Fruit fly (Drosophila melanogaster) whole organism, embryonic: Measurements from ENCODE around the gene CG14803.

Source experiments
- Atf-2 ChIP-seq: fragments of 200-800 bp; sonication (Bioruptor generic); optimal IDR thresholded peaks from 2 replicates; lab custom pipeline; 2016; ENCODE audit warnings: missing biosample characterization, missing genetic modification characterization
- CG1024 ChIP-seq: fragments of 200-800 bp; sonication (Bioruptor generic); IDR thresholded peaks from 2 replicates; pipeline ENCODE4 v1.3.6; 2022; ENCODE audit warnings: missing biosample characterization, missing genetic modification characterization
- CG10543 ChIP-seq: fragments of 200-800 bp; sonication (Bioruptor generic); optimal IDR thresholded peaks from 3 replicates; lab custom pipeline; 2017; ENCODE audit warnings: missing biosample characterization, mild to moderate bottlenecking, missing genetic modification characterization, moderate library complexity
- CG11247 ChIP-seq: fragments of 200-800 bp; sonication (Bioruptor generic); IDR thresholded peaks from 2 replicates; pipeline ENCODE4 v1.3.6; 2022; ENCODE audit warnings: missing biosample characterization, missing genetic modification characterization
- CG11398 ChIP-seq: fragments of 200-800 bp; sonication (Bioruptor generic); optimal IDR thresholded peaks from 2 replicates; lab custom pipeline; 2016; ENCODE audit warnings: missing biosample characterization, missing genetic modification characterization
- CG12104 ChIP-seq: fragments of 200-800 bp; sonication (Bioruptor generic); optimal IDR thresholded peaks from 3 replicates; lab custom pipeline; 2016; ENCODE audit warnings: missing biosample characterization, missing genetic modification characterization
- CG12299 ChIP-seq: fragments of 200-800 bp; sonication (Bioruptor generic); optimal IDR thresholded peaks from 2 replicates; lab custom pipeline; 2018; ENCODE audit warnings: missing biosample characterization, mild to moderate bottlenecking, missing genetic modification characterization
- CG15073 ChIP-seq: fragments of 200-800 bp; sonication (Bioruptor generic); optimal IDR thresholded peaks from 2 replicates; lab custom pipeline; 2016; ENCODE audit warnings: missing biosample characterization, missing genetic modification characterization
- CG15696 ChIP-seq: fragments of 200-800 bp; sonication (Bioruptor generic); optimal IDR thresholded peaks from 2 replicates; lab custom pipeline; 2019; ENCODE audit warnings: missing biosample characterization, mild to moderate bottlenecking, missing genetic modification characterization, moderate library complexity
- CG1602 ChIP-seq: fragments of 200-800 bp; sonication (Bioruptor generic); optimal IDR thresholded peaks from 3 replicates; lab custom pipeline; 2016; ENCODE audit warnings: missing biosample characterization, missing genetic modification characterization
- CG1647 ChIP-seq: fragments of 200-800 bp; sonication (Bioruptor generic); optimal IDR thresholded peaks from 3 replicates; lab custom pipeline; 2016; ENCODE audit warnings: missing biosample characterization, missing genetic modification characterization
- CG18599 ChIP-seq: fragments of 200-800 bp; sonication (Bioruptor generic); optimal IDR thresholded peaks from 3 replicates; lab custom pipeline; 2017; ENCODE audit warnings: missing biosample characterization, missing genetic modification characterization, mild to moderate bottlenecking, moderate library complexity, missing genetic modification reagents
- CG2116 ChIP-seq: fragments of 200-800 bp; sonication (Bioruptor generic); optimal IDR thresholded peaks from 3 replicates; lab custom pipeline; 2018; ENCODE audit warnings: missing biosample characterization, mild to moderate bottlenecking, missing genetic modification characterization
- CG30403 ChIP-seq: fragments of 200-800 bp; sonication (Bioruptor generic); optimal IDR thresholded peaks from 3 replicates; lab custom pipeline; 2016; ENCODE audit warnings: missing biosample characterization, missing genetic modification characterization
- CG34376 ChIP-seq: fragments of 200-800 bp; sonication (Bioruptor generic); optimal IDR thresholded peaks from 2 replicates; lab custom pipeline; 2018; ENCODE audit warnings: missing biosample characterization, mild to moderate bottlenecking, missing genetic modification characterization
- CG6689 ChIP-seq: fragments of 200-800 bp; sonication (Bioruptor generic); IDR thresholded peaks from 2 replicates; pipeline ENCODE4 v1.3.6; 2022; ENCODE audit warnings: missing biosample characterization, missing genetic modification characterization
- CG8281 ChIP-seq: fragments of 200-800 bp; sonication (Bioruptor generic); optimal IDR thresholded peaks from 2 replicates; lab custom pipeline; 2018; ENCODE audit warnings: missing biosample characterization, mild to moderate bottlenecking, missing genetic modification characterization, moderate library complexity
- CG9817 ChIP-seq: fragments of 200-800 bp; sonication (Bioruptor generic); optimal IDR thresholded peaks from 2 replicates; lab custom pipeline; 2018; ENCODE audit warnings: missing biosample characterization, mild to moderate bottlenecking, missing genetic modification characterization, moderate library complexity
- CoRest ChIP-seq: fragments of 200-800 bp; sonication (Bioruptor generic); optimal IDR thresholded peaks from 3 replicates; lab custom pipeline; 2018; ENCODE audit warnings: missing biosample characterization, mild to moderate bottlenecking, missing genetic modification characterization, moderate library complexity
- D19A ChIP-seq: fragments of 200-800 bp; optimal IDR thresholded peaks from 3 replicates; lab custom pipeline; 2019; ENCODE audit warnings: missing biosample characterization, mild to moderate bottlenecking, missing genetic modification characterization, moderate library complexity
- D19B ChIP-seq: fragments of 200-800 bp; sonication (Bioruptor generic); optimal IDR thresholded peaks from 2 replicates; lab custom pipeline; 2017; ENCODE audit warnings: missing biosample characterization, mild to moderate bottlenecking, missing genetic modification characterization
- Dek ChIP-seq: fragments of 200-800 bp; sonication (Bioruptor generic); optimal IDR thresholded peaks from 3 replicates; lab custom pipeline; 2019; ENCODE audit warnings: missing biosample characterization, mild to moderate bottlenecking, missing genetic modification characterization, moderate library complexity
- Dref ChIP-seq: fragments of 200-800 bp; sonication (Bioruptor generic); IDR thresholded peaks from 2 replicates; pipeline ENCODE4 v1.3.6; 2022; ENCODE audit warnings: missing biosample characterization, missing genetic modification characterization
- E2f1 ChIP-seq: fragments of 200-800 bp; sonication (Bioruptor generic); IDR thresholded peaks from 2 replicates; pipeline ENCODE4 v1.3.6; 2022; ENCODE audit warnings: missing biosample characterization, missing genetic modification characterization
- Gug ChIP-seq: fragments of 200-800 bp; sonication (Bioruptor generic); IDR thresholded peaks from 4 replicates; pipeline ENCODE4 v1.3.6; 2022; ENCODE audit warnings: missing biosample characterization, missing genetic modification characterization
- HHEX ChIP-seq: fragments of 200-800 bp; sonication (Bioruptor generic); optimal IDR thresholded peaks from 3 replicates; lab custom pipeline; 2017; ENCODE audit warnings: missing biosample characterization, mild to moderate bottlenecking, missing genetic modification characterization, missing genetic modification reagents
- Lpt ChIP-seq: fragments of >200 bp; optimal IDR thresholded peaks from 2 replicates; lab custom pipeline; 2018; ENCODE audit warnings: missing biosample characterization, missing genetic modification characterization
- MBD-R2 ChIP-seq: fragments of 200-800 bp; sonication (Bioruptor generic); IDR thresholded peaks from 2 replicates; pipeline ENCODE4 v1.3.6; 2022; ENCODE audit warnings: missing biosample characterization, missing genetic modification characterization
- NFAT ChIP-seq: fragments of 200-800 bp; sonication (Bioruptor generic); IDR thresholded peaks from 2 replicates; pipeline ENCODE4 v1.3.6; 2022; ENCODE audit warnings: missing biosample characterization, missing genetic modification characterization
- Pdp1 ChIP-seq, 2 experiments: fragments of 200-800 bp; sonication (Bioruptor generic); optimal IDR thresholded peaks; 3 replicates each; lab custom pipeline; 2016; ENCODE audit warnings: missing biosample characterization in 2 of 2, missing genetic modification characterization in 2 of 2, mild to moderate bottlenecking in 1 of 2, moderate library complexity in 1 of 2
- Vsx1 ChIP-seq: fragments of 200-800 bp; sonication (Bioruptor generic); optimal IDR thresholded peaks from 2 replicates; lab custom pipeline; 2017; ENCODE audit warnings: missing biosample characterization, mild to moderate bottlenecking, missing genetic modification characterization, missing genetic modification reagents
- ac ChIP-seq: fragments of 200-800 bp; sonication (Bioruptor generic); optimal IDR thresholded peaks from 3 replicates; lab custom pipeline; 2017; ENCODE audit warnings: missing biosample characterization, mild to moderate bottlenecking, missing genetic modification characterization
- bab2 ChIP-seq: fragments of 200-800 bp; sonication (Bioruptor generic); optimal IDR thresholded peaks from 2 replicates; lab custom pipeline; 2016; ENCODE audit warnings: missing biosample characterization, missing genetic modification characterization
- btn ChIP-seq: fragments of 200-800 bp; sonication (Bioruptor generic); optimal IDR thresholded peaks from 2 replicates; lab custom pipeline; 2016; ENCODE audit warnings: missing biosample characterization, missing genetic modification characterization
- chn ChIP-seq: fragments of 200-800 bp; sonication (Bioruptor generic); optimal IDR thresholded peaks from 2 replicates; lab custom pipeline; 2016; ENCODE audit warnings: missing biosample characterization, missing genetic modification characterization
- dati ChIP-seq: fragments of 200-800 bp; sonication (Bioruptor generic); IDR thresholded peaks from 2 replicates; pipeline ENCODE4 v1.3.6; 2022; ENCODE audit warnings: missing biosample characterization, missing genetic modification characterization
- dm ChIP-seq: fragments of 200-800 bp; sonication (Bioruptor generic); optimal IDR thresholded peaks from 3 replicates; lab custom pipeline; 2016; ENCODE audit warnings: missing biosample characterization, missing genetic modification characterization
- emc ChIP-seq: fragments of 200-800 bp; sonication (Bioruptor generic); optimal IDR thresholded peaks from 2 replicates; lab custom pipeline; 2016; ENCODE audit warnings: missing biosample characterization, missing genetic modification characterization
- fd64A ChIP-seq: fragments of 200-800 bp; sonication (Bioruptor generic); optimal IDR thresholded peaks from 3 replicates; lab custom pipeline; 2018; ENCODE audit warnings: missing biosample characterization, mild to moderate bottlenecking, missing genetic modification characterization
- ham ChIP-seq: fragments of 200-800 bp; sonication (Bioruptor generic); IDR thresholded peaks from 2 replicates; pipeline ENCODE4 v1.3.6; 2022; ENCODE audit warnings: missing biosample characterization, missing genetic modification characterization
- kni ChIP-seq: fragments of 200-800 bp; sonication (Bioruptor generic); optimal IDR thresholded peaks from 3 replicates; lab custom pipeline; 2017; ENCODE audit warnings: mild to moderate bottlenecking, missing biosample characterization, missing genetic modification reagents, missing genetic modification characterization
- mam ChIP-seq: fragments of 200-800 bp; sonication (Bioruptor generic); optimal IDR thresholded peaks from 3 replicates; lab custom pipeline; 2016; ENCODE audit warnings: missing biosample characterization, missing genetic modification characterization
- mirr ChIP-seq: fragments of 200-800 bp; sonication (Bioruptor generic); optimal IDR thresholded peaks from 3 replicates; lab custom pipeline; 2018; ENCODE audit warnings: missing biosample characterization, mild to moderate bottlenecking, missing genetic modification characterization
- oc ChIP-seq: fragments of 200-800 bp; sonication (Bioruptor generic); optimal IDR thresholded peaks from 2 replicates; lab custom pipeline; 2018; ENCODE audit warnings: missing biosample characterization, mild to moderate bottlenecking, missing genetic modification characterization, moderate library complexity
- odd ChIP-seq: fragments of 200-800 bp; sonication (Bioruptor generic); optimal IDR thresholded peaks from 2 replicates; lab custom pipeline; 2017; ENCODE audit warnings: missing biosample characterization, mild to moderate bottlenecking, missing genetic modification characterization
- pb ChIP-seq: fragments of 200-800 bp; sonication (Bioruptor generic); optimal IDR thresholded peaks from 3 replicates; lab custom pipeline; 2016; ENCODE audit warnings: missing biosample characterization, missing genetic modification characterization
- sens ChIP-seq: fragments of 200-800 bp; sonication (Bioruptor generic); peaks from one replicate; lab custom pipeline; 2016; ENCODE audit warnings: missing biosample characterization, missing genetic modification characterization
- shn ChIP-seq: fragments of 200-800 bp; sonication (Bioruptor generic); optimal IDR thresholded peaks from 3 replicates; lab custom pipeline; 2016; ENCODE audit warnings: missing biosample characterization, missing genetic modification characterization
- trem ChIP-seq: fragments of 200-800 bp; optimal IDR thresholded peaks from 3 replicates; lab custom pipeline; 2019; ENCODE audit warnings: missing biosample characterization, mild to moderate bottlenecking, missing genetic modification characterization, moderate library complexity
- twi ChIP-seq: fragments of 200-800 bp; optimal IDR thresholded peaks from 2 replicates; lab custom pipeline; 2019; ENCODE audit warnings: missing biosample characterization, mild to moderate bottlenecking, missing genetic modification characterization, moderate library complexity
- tx ChIP-seq: fragments of 200-800 bp; sonication (Bioruptor generic); optimal IDR thresholded peaks from 2 replicates; lab custom pipeline; 2016; ENCODE audit warnings: missing biosample characterization, missing genetic modification characterization
- vfl ChIP-seq: fragments of 200-800 bp; sonication (Bioruptor generic); optimal IDR thresholded peaks from 2 replicates; lab custom pipeline; 2016; ENCODE audit warnings: missing biosample characterization, missing genetic modification characterization

Gene CG14803

DNA sequence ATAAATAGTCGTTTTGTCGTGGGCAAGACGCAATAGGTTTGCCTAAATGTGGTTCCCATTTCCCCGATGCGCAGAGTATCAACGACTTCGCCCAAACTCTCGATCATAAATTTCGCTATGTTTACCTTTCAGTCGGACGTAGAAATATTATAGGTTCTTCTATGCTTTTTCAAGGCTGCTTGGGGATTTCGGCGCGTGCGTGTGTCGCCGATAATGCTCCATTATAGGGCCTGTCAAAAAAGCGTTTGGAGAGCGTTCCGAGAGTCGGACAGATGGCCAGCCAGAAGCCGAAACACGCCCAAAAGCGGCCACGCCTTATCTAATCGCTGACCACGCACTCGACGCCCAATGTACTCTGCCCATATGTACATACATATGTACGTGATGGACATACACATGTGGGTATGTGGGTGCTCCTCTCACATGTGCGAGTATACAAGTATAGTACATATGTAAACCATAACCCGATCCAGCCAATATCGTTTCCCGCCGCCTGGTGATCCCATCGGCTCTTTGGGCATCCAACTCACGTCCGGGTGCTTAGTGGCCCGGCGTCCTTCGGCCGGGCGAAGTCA lies 20.0 kb upstream of the CG14803 start (continued):
- TF ChIP-seq odd (no peak), CG15073 (no peak), MBD-R2 (GFP tag; lab: Robert Waterston, UW) (no peak), CG10543 (GFP tag; lab: Kevin White, UChicago) (peak; percentile 60), CG8281 (tag; lab: Kevin White, UChicago) (no peak), kni (peak; percentile 65), D19B (GFP tag; lab: Kevin White, UChicago) (no peak), btn (no peak), E2f1 (no peak), twi (tag; lab: Kevin White, UChicago) (peak; percentile 69), ac (GFP tag; lab: Kevin White, UChicago) (no peak), NFAT (GFP tag; lab: Robert Waterston, UW) (no peak), CG34376 (GFP tag; lab: Kevin White, UChicago) (peak; percentile 60), CG1647 (GFP tag; lab: Kevin White, UChicago) (no peak), Lpt (GFP tag; lab: Kevin White, UChicago) (no peak), emc (GFP tag; lab: Kevin White, UChicago) (no peak), CoRest (tag; lab: Kevin White, UChicago) (no peak), CG1602 (GFP tag; lab: Kevin White, UChicago) (no peak), Dek (no peak), sens (GFP tag; lab: Kevin White, UChicago) (peak; percentile 32), CG30403 (GFP tag; lab: Kevin White, UChicago) (no peak), HHEX (GFP tag; lab: Kevin White, UChicago) (no peak), Gug (GFP tag; lab: Robert Waterston, UW) (no peak), Atf-2 (GFP tag; lab: Kevin White, UChicago) (no peak), dati (GFP tag; lab: Robert Waterston, UW) (no peak), ham (GFP tag; lab: Robert Waterston, UW) (no peak), shn (no peak), fd64A (GFP tag; lab: Kevin White, UChicago) (no peak), dm (GFP tag; lab: Kevin White, UChicago) (no peak), CG2116 (GFP tag; lab: Kevin White, UChicago) (no peak), CG9817 (tag; lab: Kevin White, UChicago) (no peak), CG1024 (no peak), CG11247 (GFP tag; lab: Robert Waterston, UW) (no peak), CG15696 (tag; lab: Kevin White, UChicago) (no peak), Vsx1 (GFP tag; lab: Kevin White, UChicago) (no peak), mam (GFP tag; lab: Kevin White, UChicago) (no peak), tx (no peak), oc (no peak), CG11398 (GFP tag; lab: Kevin White, UChicago) (no peak), CG6689 (GFP tag; lab: Robert Waterston, UW) (no peak), bab2 (GFP tag; lab: Kevin White, UChicago) (no peak), Dref (no peak), trem (tag; lab: Kevin White, UChicago) (no peak), pb (no peak), CG12299 (tag; lab: Kevin White, UChicago) (no peak), mirr (peak; percentile 73), CG12104 (GFP tag; lab: Kevin White, UChicago) (no peak), D19A (peak; percentile 38), Pdp1 (GFP tag; optimal IDR thresholded peaks at IDR 0.05; lab: Kevin White, UChicago) (peak in 1 of 2 experiments; percentile 14), chn (no peak), CG18599 (peak; percentile 46), vfl (GFP tag; lab: Kevin White, UChicago) (no peak)
